Fruit fly (Drosophila melanogaster) whole organism, embryonic: ENCODE results near the gene eIF3h.

Experiments used
- ATbp ChIP-seq: fragments of 200-800 bp; sonication (Bioruptor generic); optimal IDR thresholded peaks from 2 replicates; lab custom pipeline; 2017; ENCODE audit warnings: missing biosample characterization, mild to moderate bottlenecking, missing genetic modification characterization, missing genetic modification reagents
- Asciz ChIP-seq: fragments of 200-800 bp; sonication (Bioruptor generic); optimal IDR thresholded peaks from 2 replicates; lab custom pipeline; 2017; ENCODE audit warnings: missing biosample characterization, mild to moderate bottlenecking, missing genetic modification characterization, missing genetic modification reagents
- CG10209 ChIP-seq: fragments of 200-800 bp; sonication (Bioruptor generic); optimal IDR thresholded peaks from 3 replicates; lab custom pipeline; 2017; ENCODE audit warnings: missing biosample characterization, mild to moderate bottlenecking, missing genetic modification characterization, missing genetic modification reagents
- CG1024 ChIP-seq: fragments of 200-800 bp; sonication (Bioruptor generic); IDR thresholded peaks from 2 replicates; pipeline ENCODE4 v1.3.6; 2022; ENCODE audit warnings: missing biosample characterization, missing genetic modification characterization
- CG10267 ChIP-seq: fragments of 200-800 bp; sonication (Bioruptor generic); optimal IDR thresholded peaks from 2 replicates; lab custom pipeline; 2018; ENCODE audit warnings: missing biosample characterization, mild to moderate bottlenecking, missing genetic modification characterization, moderate library complexity
- CG14860 ChIP-seq: fragments of 200-800 bp; sonication (Bioruptor generic); IDR thresholded peaks from 3 replicates; pipeline ENCODE4 v1.3.6; 2022; ENCODE audit warnings: missing biosample characterization, missing genetic modification characterization; ENCODE audit not compliant: partially characterized antibody
- CG1603 ChIP-seq: fragments of 200-800 bp; sonication (Bioruptor generic); optimal IDR thresholded peaks from 2 replicates; lab custom pipeline; 2019; ENCODE audit warnings: missing biosample characterization, mild to moderate bottlenecking, missing genetic modification characterization, moderate library complexity
- CG18011 ChIP-seq: fragments of 200-800 bp; sonication (Bioruptor generic); optimal IDR thresholded peaks from 2 replicates; lab custom pipeline; 2017; ENCODE audit warnings: missing biosample characterization, missing genetic modification characterization, mild to moderate bottlenecking, moderate library complexity, missing genotype
- CG18476 ChIP-seq: fragments of 200-800 bp; sonication (Bioruptor generic); optimal IDR thresholded peaks from 2 replicates; lab custom pipeline; 2016; ENCODE audit warnings: missing biosample characterization, mild to moderate bottlenecking, missing genetic modification characterization
- CG34422 ChIP-seq: fragments of 200-800 bp; sonication (Bioruptor generic); IDR thresholded peaks from 3 replicates; pipeline ENCODE4 v1.3.6; 2022; ENCODE audit warnings: missing biosample characterization, missing genetic modification characterization
- CG7357 ChIP-seq: fragments of 200-800 bp; sonication (Bioruptor generic); IDR thresholded peaks from 3 replicates; pipeline ENCODE4 v1.3.6; 2022; ENCODE audit warnings: missing biosample characterization, missing genetic modification characterization
- CG7372 ChIP-seq: fragments of 200-800 bp; sonication (Bioruptor generic); IDR thresholded peaks from 2 replicates; pipeline ENCODE4 v1.3.6; 2022; ENCODE audit warnings: missing biosample characterization, missing genetic modification characterization
- CG7839 ChIP-seq: fragments of 200-800 bp; sonication (Bioruptor generic); optimal IDR thresholded peaks from 3 replicates; lab custom pipeline; 2018; ENCODE audit warnings: missing biosample characterization, mild to moderate bottlenecking, missing genetic modification characterization, moderate library complexity
- CG7987 ChIP-seq: fragments of 200-800 bp; sonication (Bioruptor generic); optimal IDR thresholded peaks from 2 replicates; lab custom pipeline; 2018; ENCODE audit warnings: missing biosample characterization, mild to moderate bottlenecking, missing genetic modification characterization, moderate library complexity
- CG8290 ChIP-seq, 3 experiments: fragments of 200-800 bp; sonication (Bioruptor generic); optimal IDR thresholded peaks; 2 replicates each; lab custom pipeline; 2016 to 2019; ENCODE audit warnings: missing biosample characterization in 3 of 3, missing genetic modification characterization in 3 of 3, mild to moderate bottlenecking in 2 of 3, moderate library complexity in 1 of 3
- CG8765 ChIP-seq: fragments of 200-800 bp; sonication (Bioruptor generic); IDR thresholded peaks from 2 replicates; pipeline ENCODE4 v1.3.6; 2022; ENCODE audit warnings: missing biosample characterization, missing genetic modification characterization
- Doc3 ChIP-seq: fragments of 200-800 bp; sonication (Bioruptor generic); IDR thresholded peaks from 3 replicates; pipeline ENCODE4 v1.3.6; 2022; ENCODE audit warnings: missing biosample characterization, missing genetic modification characterization; ENCODE audit not compliant: partially characterized antibody
- Lpt ChIP-seq: fragments of >200 bp; optimal IDR thresholded peaks from 2 replicates; lab custom pipeline; 2018; ENCODE audit warnings: missing biosample characterization, missing genetic modification characterization
- Myb ChIP-seq: fragments of 200-800 bp; sonication (Bioruptor generic); optimal IDR thresholded peaks from 2 replicates; lab custom pipeline; 2016; ENCODE audit warnings: missing biosample characterization, missing genetic modification characterization
- Nf-YB ChIP-seq: fragments of 200-800 bp; sonication (Bioruptor generic); optimal IDR thresholded peaks from 3 replicates; lab custom pipeline; 2019; ENCODE audit warnings: missing biosample characterization, mild to moderate bottlenecking, missing genetic modification characterization, moderate library complexity
- Sry-δ ChIP-seq: fragments of 200-800 bp; sonication (Bioruptor generic); optimal IDR thresholded peaks from 2 replicates; lab custom pipeline; 2016; ENCODE audit warnings: missing biosample characterization, missing genetic modification characterization
- amos ChIP-seq: fragments of 200-800 bp; sonication (Bioruptor generic); IDR thresholded peaks from 2 replicates; pipeline ENCODE4 v1.3.6; 2022; ENCODE audit warnings: missing biosample characterization, missing genetic modification characterization; ENCODE audit not compliant: partially characterized antibody
- bsh ChIP-seq, 2 experiments: fragments of 200-800 bp; sonication (Bioruptor generic); optimal IDR thresholded peaks; 2 replicates each; lab custom pipeline; 2017 to 2018; ENCODE audit warnings: mild to moderate bottlenecking in 2 of 2, missing biosample characterization in 2 of 2, missing genetic modification characterization in 2 of 2, moderate library complexity in 1 of 2
- cato ChIP-seq: fragments of 200-800 bp; sonication (Bioruptor generic); optimal IDR thresholded peaks from 2 replicates; lab custom pipeline; 2016; ENCODE audit warnings: missing biosample characterization, missing genetic modification characterization, borderline replicate concordance
- caup ChIP-seq: fragments of 200-800 bp; sonication (Bioruptor generic); optimal IDR thresholded peaks from 3 replicates; lab custom pipeline; 2017; ENCODE audit warnings: missing biosample characterization, mild to moderate bottlenecking, missing genetic modification characterization, moderate library complexity; ENCODE audit not compliant: severe bottlenecking
- chif ChIP-seq, 2 experiments: fragments of 200-800 bp; sonication (Bioruptor generic); optimal IDR thresholded peaks; 3 replicates each; lab custom pipeline; 2016; ENCODE audit warnings: missing biosample characterization in 2 of 2, missing genetic modification characterization in 2 of 2
- chn ChIP-seq: fragments of 200-800 bp; sonication (Bioruptor generic); optimal IDR thresholded peaks from 2 replicates; lab custom pipeline; 2016; ENCODE audit warnings: missing biosample characterization, missing genetic modification characterization
- croc ChIP-seq: fragments of 200-800 bp; sonication (Bioruptor generic); conservative IDR thresholded peaks from 3 replicates; pipeline ENCODE4 v1.3.6; 2022; ENCODE audit warnings: missing biosample characterization, missing genetic modification characterization
- dmrt11E ChIP-seq: fragments of 200-800 bp; sonication (Bioruptor generic); optimal IDR thresholded peaks from 3 replicates; lab custom pipeline; 2018; ENCODE audit warnings: missing biosample characterization, mild to moderate bottlenecking, missing genetic modification characterization, moderate library complexity
- esg ChIP-seq: fragments of 200-800 bp; sonication (Bioruptor generic); conservative IDR thresholded peaks from 2 replicates; pipeline ENCODE4 v1.3.6; 2022; ENCODE audit warnings: missing biosample characterization, missing genetic modification characterization
- ewg ChIP-seq: fragments of 200-800 bp; sonication (Bioruptor generic); optimal IDR thresholded peaks from 3 replicates; lab custom pipeline; 2017; ENCODE audit warnings: mild to moderate bottlenecking, missing biosample characterization, missing genetic modification reagents, missing genetic modification characterization
- exex ChIP-seq: fragments of 200-800 bp; sonication (Bioruptor generic); optimal IDR thresholded peaks from 4 replicates; lab custom pipeline; 2018; ENCODE audit warnings: missing biosample characterization, mild to moderate bottlenecking, missing genetic modification characterization, moderate library complexity
- gce ChIP-seq: fragments of 200-800 bp; sonication (Bioruptor generic); IDR thresholded peaks from 3 replicates; pipeline ENCODE4 v1.3.6; 2022; ENCODE audit warnings: missing biosample characterization, missing genetic modification characterization
- gsb ChIP-seq: fragments of 200-800 bp; sonication (Bioruptor generic); IDR thresholded peaks from 2 replicates; pipeline ENCODE4 v1.3.6; 2022; ENCODE audit warnings: missing biosample characterization, missing genetic modification characterization
- kah ChIP-seq: fragments of 200-800 bp; sonication (Bioruptor generic); optimal IDR thresholded peaks from 2 replicates; lab custom pipeline; 2018; ENCODE audit warnings: missing biosample characterization, mild to moderate bottlenecking, missing genetic modification characterization
- lab ChIP-seq: fragments of 200-800 bp; sonication (Bioruptor generic); optimal IDR thresholded peaks from 3 replicates; lab custom pipeline; 2017; ENCODE audit warnings: missing biosample characterization, missing genetic modification characterization, mild to moderate bottlenecking, moderate library complexity, missing genetic modification reagents
- lola ChIP-seq, 3 experiments: fragments of >200 bp in 2 of 3; fragments of 200-800 bp in 1 of 3; sonication (Bioruptor generic) in 1 of 3; optimal IDR thresholded peaks; 2 replicates each; lab custom pipeline; 2017 to 2019; ENCODE audit warnings: missing biosample characterization in 3 of 3, missing genetic modification characterization in 3 of 3, mild to moderate bottlenecking in 1 of 3, moderate library complexity in 1 of 3
- maf-S ChIP-seq: fragments of 200-800 bp; sonication (Bioruptor generic); optimal IDR thresholded peaks from 2 replicates; lab custom pipeline; 2016; ENCODE audit warnings: missing biosample characterization, missing genetic modification characterization
- shn ChIP-seq: fragments of 200-800 bp; sonication (Bioruptor generic); optimal IDR thresholded peaks from 3 replicates; lab custom pipeline; 2016; ENCODE audit warnings: missing biosample characterization, missing genetic modification characterization
- so ChIP-seq: fragments of 200-800 bp; sonication (Bioruptor generic); IDR thresholded peaks from 3 replicates; pipeline ENCODE4 v1.3.6; 2022; ENCODE audit warnings: missing biosample characterization, missing genetic modification characterization
- tll ChIP-seq, 2 experiments: fragments of 200-800 bp in 1 of 2; fragments of >200 bp in 1 of 2; sonication (Bioruptor generic) in 1 of 2; optimal IDR thresholded peaks; 2 replicates each; lab custom pipeline; 2017 to 2019; ENCODE audit warnings: missing biosample characterization in 2 of 2, missing genetic modification characterization in 2 of 2, mild to moderate bottlenecking in 1 of 2, moderate library complexity in 1 of 2
- trh ChIP-seq: fragments of 200-800 bp; sonication (Bioruptor generic); optimal IDR thresholded peaks from 2 replicates; lab custom pipeline; 2016; ENCODE audit warnings: missing biosample characterization, missing genetic modification characterization
- unc-4 ChIP-seq: fragments of 200-800 bp; sonication (Bioruptor generic); IDR thresholded peaks from 2 replicates; pipeline ENCODE4 v1.3.6; 2022; ENCODE audit warnings: missing biosample characterization, missing genetic modification characterization; ENCODE audit not compliant: partially characterized antibody
- vvl ChIP-seq: fragments of 200-800 bp; sonication (Bioruptor generic); IDR thresholded peaks from 2 replicates; pipeline ENCODE4 v1.3.6; 2022; ENCODE audit warnings: missing biosample characterization, missing genetic modification characterization
- wdn ChIP-seq: fragments of 200-800 bp; sonication (Bioruptor generic); IDR thresholded peaks from 2 replicates; pipeline ENCODE4 v1.3.6; 2022; ENCODE audit warnings: missing biosample characterization, missing genetic modification characterization
- z ChIP-seq: fragments of 200-800 bp; sonication (Bioruptor generic); IDR thresholded peaks from 3 replicates; pipeline ENCODE4 v1.3.6; 2022; ENCODE audit warnings: missing biosample characterization, missing genetic modification characterization

Gene eIF3h

DNA sequence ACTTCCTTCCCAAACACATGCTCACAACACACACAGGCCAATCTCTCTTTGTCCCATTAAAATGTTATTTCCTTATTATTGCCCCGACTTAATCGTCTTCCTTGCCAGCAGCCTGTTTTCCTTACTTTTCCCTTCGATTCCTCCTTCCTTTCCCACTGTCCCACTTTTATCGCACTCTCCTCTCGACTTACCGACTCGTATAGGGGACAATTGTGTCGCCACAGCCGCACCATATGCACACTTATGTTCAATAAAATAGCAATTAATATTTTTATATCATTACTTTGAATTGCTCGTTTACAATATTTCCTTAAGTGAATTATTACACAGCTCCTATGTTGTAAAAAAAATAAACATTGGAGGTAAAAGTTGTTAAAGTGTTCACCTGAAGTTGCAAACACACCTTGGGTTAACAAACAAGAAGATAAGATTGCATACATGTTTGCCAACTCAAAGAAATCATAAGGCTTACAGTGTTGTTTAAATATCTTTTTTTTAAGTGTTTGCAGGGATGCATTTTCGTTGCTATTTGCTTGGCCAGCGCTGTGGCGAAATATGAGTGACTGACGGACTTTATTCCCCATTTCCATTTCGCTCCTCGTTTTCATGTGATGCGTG lies 34.1 kb upstream of the eIF3h start (continued):
- peak; percentile 70 for TF ChIP-seq CG1603
- peak; percentile 66 for TF ChIP-seq Nf-YB
- peak; percentile 54 for TF ChIP-seq CG7987
- peak in 1 of 3 experiments; percentile 67 for TF ChIP-seq lola (GFP tag; optimal IDR thresholded peaks at IDR 0.05; lab: Kevin White, UChicago)
- peak; percentile 20; the same call in 1 of the 3 replicates for TF ChIP-seq croc (GFP tag; lab: Robert Waterston, UW)
- TF ChIP-seq wdn (GFP tag; lab: Robert Waterston, UW), result no peak
- peak; percentile 62 to 83 for TF ChIP-seq chif (GFP tag; optimal IDR thresholded peaks at IDR 0.05; lab: Kevin White, UChicago)
- peak; percentile 68 for TF ChIP-seq chn
- TF ChIP-seq Lpt (GFP tag; lab: Kevin White, UChicago), result no peak
- peak; percentile 53; the same call in 1 of the 2 replicates for TF ChIP-seq esg
- peak; percentile 57 for TF ChIP-seq CG18476 (GFP tag; lab: Kevin White, UChicago)
- 0 out of 2 replicates have a peak, but pooled peaks have one; percentile 46 for TF ChIP-seq CG7372 (GFP tag; lab: Robert Waterston, UW)
- TF ChIP-seq CG7357 (GFP tag; lab: Robert Waterston, UW), result peak; percentile 23; the same call in 1 of the 3 replicates
- peak; percentile 66 for TF ChIP-seq ewg
- peak; percentile 40 for TF ChIP-seq maf-S (GFP tag; lab: Kevin White, UChicago)
- TF ChIP-seq CG10267 (tag; lab: Kevin White, UChicago), result peak; percentile 77
- TF ChIP-seq Sry-δ (GFP tag; lab: Kevin White, UChicago), result peak; percentile 33
- TF ChIP-seq so, result 0 out of 3 replicates have a peak, but pooled peaks have one; percentile 59
- no peak for TF ChIP-seq CG8765 (GFP tag; lab: Robert Waterston, UW)
- TF ChIP-seq Myb, result peak; percentile 41
- TF ChIP-seq Doc3 (GFP tag; lab: Robert Waterston, UW), result no peak
- no peak for TF ChIP-seq unc-4 (GFP tag; lab: Robert Waterston, UW)
- TF ChIP-seq caup, result peak; percentile 66
- TF ChIP-seq cato (GFP tag; lab: Kevin White, UChicago), result peak; percentile 53
- TF ChIP-seq gce (GFP tag; lab: Robert Waterston, UW), result peak; percentile 54; the same call in 1 of the 3 replicates
- peak; percentile 68 for TF ChIP-seq kah (GFP tag; lab: Kevin White, UChicago)
- peak; percentile 62 for TF ChIP-seq dmrt11E (tag; lab: Kevin White, UChicago)
- peak; percentile 62; the same call in 1 of the 2 replicates for TF ChIP-seq vvl
- no peak for TF ChIP-seq CG14860 (GFP tag; lab: Robert Waterston, UW)
- TF ChIP-seq gsb, result no peak
- TF ChIP-seq shn (GFP tag; lab: Kevin White, UChicago), result peak; percentile 51
- peak; percentile 89 for TF ChIP-seq CG7839 (tag; lab: Kevin White, UChicago)
- TF ChIP-seq exex, result peak; percentile 54
- peak; percentile 49; the same call in 1 of the 3 replicates for TF ChIP-seq CG34422 (GFP tag; lab: Robert Waterston, UW)
- no peak for TF ChIP-seq amos
- peak; percentile 86 for TF ChIP-seq ATbp (GFP tag; lab: Kevin White, UChicago)
- peak; percentile 19 for TF ChIP-seq CG18011 (GFP tag; lab: Kevin White, UChicago)
- TF ChIP-seq z (GFP tag; lab: Robert Waterston, UW), result peak; percentile 30; the same call in 1 of the 3 replicates
- TF ChIP-seq tll (GFP tag; optimal IDR thresholded peaks at IDR 0.05; lab: Kevin White, UChicago), result no peak
- TF ChIP-seq CG10209 (GFP tag; lab: Kevin White, UChicago), result peak; percentile 85
- TF ChIP-seq lab (GFP tag; lab: Kevin White, UChicago), result peak; percentile 88
- peak; percentile 88 for TF ChIP-seq Asciz (GFP tag; lab: Kevin White, UChicago)
- peak; percentile 40 for TF ChIP-seq CG8290 (GFP tag; optimal IDR thresholded peaks at IDR 0.05; lab: Kevin White, UChicago)
- TF ChIP-seq CG8290 (tag; optimal IDR thresholded peaks at IDR 0.05; lab: Kevin White, UChicago), result peak in 1 of 2 experiments; percentile 50
- no peak for TF ChIP-seq CG1024 (GFP tag; lab: Robert Waterston, UW)
- peak; percentile 74 to 79 for TF ChIP-seq bsh (GFP tag; optimal IDR thresholded peaks at IDR 0.05; lab: Kevin White, UChicago)
- TF ChIP-seq trh (GFP tag; lab: Kevin White, UChicago), result peak; percentile 51
